Fruit fly (Drosophila melanogaster) whole organism, embryonic: ENCODE data around the gene aop.

ENCODE experiments used
- Abd-B ChIP-seq: fragments of 200-800 bp; sonication (Bioruptor generic); optimal IDR thresholded peaks from 2 replicates; lab custom pipeline; 2018; ENCODE audit warnings: missing biosample characterization, mild to moderate bottlenecking, missing genetic modification characterization, moderate library complexity
- Ada2b ChIP-seq: fragments of 200-800 bp; sonication (Bioruptor generic); IDR thresholded peaks from 2 replicates; pipeline ENCODE4 v1.3.6; 2022; ENCODE audit warnings: missing biosample characterization, missing genetic modification characterization
- Aef1 ChIP-seq: fragments of 200-800 bp; sonication (Bioruptor generic); IDR thresholded peaks from 3 replicates; pipeline ENCODE4 v1.3.6; 2022; ENCODE audit warnings: missing biosample characterization, missing genetic modification characterization
- Atf6 ChIP-seq: fragments of 200-800 bp; sonication (Bioruptor generic); IDR thresholded peaks from 2 replicates; pipeline ENCODE4 v1.3.6; 2022; ENCODE audit warnings: missing biosample characterization, missing genetic modification characterization
- Blimp-1 ChIP-seq: fragments of 200-800 bp; sonication (Bioruptor generic); optimal IDR thresholded peaks from 3 replicates; lab custom pipeline; 2018; ENCODE audit warnings: missing biosample characterization, missing genetic modification characterization, mild to moderate bottlenecking, moderate library complexity, missing genetic modification reagents
- CG10274 ChIP-seq: fragments of 200-800 bp; sonication (Bioruptor generic); optimal IDR thresholded peaks from 3 replicates; lab custom pipeline; 2017; ENCODE audit warnings: missing biosample characterization, mild to moderate bottlenecking, missing genetic modification characterization
- CG11723 ChIP-seq: fragments of 200-800 bp; sonication (Bioruptor generic); optimal IDR thresholded peaks from 2 replicates; lab custom pipeline; 2017; ENCODE audit warnings: missing biosample characterization, mild to moderate bottlenecking, missing genetic modification characterization
- CG12071 ChIP-seq: fragments of 200-800 bp; sonication (Bioruptor generic); optimal IDR thresholded peaks from 3 replicates; lab custom pipeline; 2018; ENCODE audit warnings: missing biosample characterization, mild to moderate bottlenecking, missing genetic modification characterization
- CG12391 ChIP-seq: fragments of 200-800 bp; sonication (Bioruptor generic); optimal IDR thresholded peaks from 3 replicates; lab custom pipeline; 2018; ENCODE audit warnings: missing biosample characterization, mild to moderate bottlenecking, missing genetic modification characterization, moderate library complexity
- CG14441 ChIP-seq: fragments of 200-800 bp; sonication (Bioruptor generic); IDR thresholded peaks from 2 replicates; pipeline ENCODE4 v1.3.6; 2022; ENCODE audit warnings: missing biosample characterization, missing genetic modification characterization
- CG15601 ChIP-seq: fragments of 200-800 bp; sonication (Bioruptor generic); optimal IDR thresholded peaks from 3 replicates; lab custom pipeline; 2019; ENCODE audit warnings: missing biosample characterization, mild to moderate bottlenecking, missing genetic modification characterization, moderate library complexity
- CG16813 ChIP-seq: fragments of 200-800 bp; sonication (Bioruptor generic); IDR thresholded peaks from 3 replicates; pipeline ENCODE4 v1.3.6; 2022; ENCODE audit warnings: missing biosample characterization, missing genetic modification characterization; ENCODE audit not compliant: partially characterized antibody
- CG17359 ChIP-seq: fragments of 200-800 bp; sonication (Bioruptor generic); optimal IDR thresholded peaks from 3 replicates; lab custom pipeline; 2018; ENCODE audit warnings: missing biosample characterization, mild to moderate bottlenecking, missing genetic modification characterization, moderate library complexity
- CG18599 ChIP-seq: fragments of 200-800 bp; sonication (Bioruptor generic); optimal IDR thresholded peaks from 3 replicates; lab custom pipeline; 2017; ENCODE audit warnings: missing biosample characterization, missing genetic modification characterization, mild to moderate bottlenecking, moderate library complexity, missing genetic modification reagents
- CG31224 ChIP-seq: fragments of 200-800 bp; sonication (Bioruptor generic); IDR thresholded peaks from 2 replicates; pipeline ENCODE4 v1.3.6; 2022; ENCODE audit warnings: missing biosample characterization, missing genetic modification characterization
- CG32532 ChIP-seq: fragments of 200-800 bp; sonication (Bioruptor generic); IDR thresholded peaks from 2 replicates; pipeline ENCODE4 v1.3.6; 2022; ENCODE audit warnings: missing biosample characterization, missing genetic modification characterization
- CG6689 ChIP-seq: fragments of 200-800 bp; sonication (Bioruptor generic); IDR thresholded peaks from 2 replicates; pipeline ENCODE4 v1.3.6; 2022; ENCODE audit warnings: missing biosample characterization, missing genetic modification characterization
- CG7839 ChIP-seq: fragments of 200-800 bp; sonication (Bioruptor generic); optimal IDR thresholded peaks from 3 replicates; lab custom pipeline; 2018; ENCODE audit warnings: missing biosample characterization, mild to moderate bottlenecking, missing genetic modification characterization, moderate library complexity
- CG7987 ChIP-seq: fragments of 200-800 bp; sonication (Bioruptor generic); optimal IDR thresholded peaks from 2 replicates; lab custom pipeline; 2018; ENCODE audit warnings: missing biosample characterization, mild to moderate bottlenecking, missing genetic modification characterization, moderate library complexity
- CG9437 ChIP-seq: fragments of 200-800 bp; sonication (Bioruptor generic); optimal IDR thresholded peaks from 2 replicates; lab custom pipeline; 2018; ENCODE audit warnings: missing biosample characterization, mild to moderate bottlenecking, missing genetic modification characterization
- CG9817 ChIP-seq: fragments of 200-800 bp; sonication (Bioruptor generic); optimal IDR thresholded peaks from 2 replicates; lab custom pipeline; 2018; ENCODE audit warnings: missing biosample characterization, mild to moderate bottlenecking, missing genetic modification characterization, moderate library complexity
- CTCF ChIP-seq: fragments of 200-800 bp; sonication (Bioruptor generic); optimal IDR thresholded peaks from 2 replicates; lab custom pipeline; 2017; ENCODE audit warnings: missing biosample characterization, mild to moderate bottlenecking, missing genetic modification characterization, moderate library complexity
- Dref ChIP-seq: fragments of 200-800 bp; sonication (Bioruptor generic); IDR thresholded peaks from 2 replicates; pipeline ENCODE4 v1.3.6; 2022; ENCODE audit warnings: missing biosample characterization, missing genetic modification characterization
- Drgx ChIP-seq: fragments of 200-800 bp; sonication (Bioruptor generic); IDR thresholded peaks from 2 replicates; pipeline ENCODE4 v1.3.6; 2022; ENCODE audit warnings: missing biosample characterization, missing genetic modification characterization
- Gug ChIP-seq: fragments of 200-800 bp; sonication (Bioruptor generic); IDR thresholded peaks from 4 replicates; pipeline ENCODE4 v1.3.6; 2022; ENCODE audit warnings: missing biosample characterization, missing genetic modification characterization
- H15 ChIP-seq: fragments of 200-800 bp; sonication (Bioruptor generic); IDR thresholded peaks from 3 replicates; pipeline ENCODE4 v1.3.6; 2022; ENCODE audit warnings: missing biosample characterization, missing genetic modification characterization
- HLHmδ ChIP-seq: fragments of 200-800 bp; sonication (Bioruptor generic); optimal IDR thresholded peaks from 2 replicates; lab custom pipeline; 2018; ENCODE audit warnings: missing biosample characterization, mild to moderate bottlenecking, missing genetic modification characterization, moderate library complexity
- Mad ChIP-seq: fragments of 200-800 bp; sonication (Bioruptor generic); optimal IDR thresholded peaks from 2 replicates; lab custom pipeline; 2016; ENCODE audit warnings: missing biosample characterization, missing genetic modification characterization
- ab ChIP-seq: fragments of 200-800 bp; sonication (Bioruptor generic); optimal IDR thresholded peaks from 2 replicates; lab custom pipeline; 2016; ENCODE audit warnings: missing biosample characterization, missing genetic modification characterization
- amos ChIP-seq: fragments of 200-800 bp; sonication (Bioruptor generic); IDR thresholded peaks from 2 replicates; pipeline ENCODE4 v1.3.6; 2022; ENCODE audit warnings: missing biosample characterization, missing genetic modification characterization; ENCODE audit not compliant: partially characterized antibody
- bbx ChIP-seq: fragments of 200-800 bp; sonication (Bioruptor generic); IDR thresholded peaks from 2 replicates; pipeline ENCODE4 v1.3.6; 2022; ENCODE audit warnings: missing biosample characterization, missing genetic modification characterization; ENCODE audit not compliant: partially characterized antibody
- bsh ChIP-seq, 2 experiments: fragments of 200-800 bp; sonication (Bioruptor generic); optimal IDR thresholded peaks; 2 replicates each; lab custom pipeline; 2017 to 2018; ENCODE audit warnings: mild to moderate bottlenecking in 2 of 2, missing biosample characterization in 2 of 2, missing genetic modification characterization in 2 of 2, moderate library complexity in 1 of 2
- cg ChIP-seq: fragments of 200-800 bp; sonication (Bioruptor generic); optimal IDR thresholded peaks from 3 replicates; lab custom pipeline; 2019; ENCODE audit warnings: missing biosample characterization, mild to moderate bottlenecking, missing genetic modification characterization, moderate library complexity
- crol ChIP-seq: fragments of 200-800 bp; sonication (Bioruptor generic); IDR thresholded peaks from 2 replicates; pipeline ENCODE4 v1.3.6; 2022; ENCODE audit warnings: missing biosample characterization, missing genetic modification characterization
- cwo ChIP-seq: fragments of 200-800 bp; sonication (Bioruptor generic); optimal IDR thresholded peaks from 3 replicates; lab custom pipeline; 2017; ENCODE audit warnings: missing biosample characterization, missing genetic modification characterization, mild to moderate bottlenecking, moderate library complexity, missing genetic modification reagents
- fru ChIP-seq: fragments of >200 bp; optimal IDR thresholded peaks from 2 replicates; lab custom pipeline; 2017
- gt ChIP-seq: fragments of 200-800 bp; sonication (Bioruptor generic); IDR thresholded peaks from 2 replicates; pipeline ENCODE4 v1.3.6; 2022; ENCODE audit warnings: missing biosample characterization, missing genetic modification characterization
- ken ChIP-seq: fragments of 200-800 bp; sonication (Bioruptor generic); IDR thresholded peaks from 3 replicates; pipeline ENCODE4 v1.3.6; 2022; ENCODE audit warnings: missing biosample characterization, missing genetic modification characterization
- pan ChIP-seq, 4 experiments: fragments of >200 bp in 3 of 4; fragments of 200-800 bp in 1 of 4; sonication (Bioruptor generic) in 1 of 4; optimal IDR thresholded peaks in 3 of 4; IDR thresholded peaks in 1 of 4; 2 replicates each; pipeline versions ENCODE4 v1.3.6 to Lab custom; 2017 to 2022; ENCODE audit warnings: missing biosample characterization in 2 of 4, missing genetic modification characterization in 2 of 4, mixed read lengths in 1 of 4
- pros ChIP-seq: fragments of 200-800 bp; sonication (Bioruptor generic); optimal IDR thresholded peaks from 3 replicates; lab custom pipeline; 2019; ENCODE audit warnings: missing biosample characterization, mild to moderate bottlenecking, missing genetic modification characterization, moderate library complexity
- rib ChIP-seq: fragments of 200-800 bp; sonication (Bioruptor generic); IDR thresholded peaks from 2 replicates; pipeline ENCODE4 v1.3.6; 2022; ENCODE audit warnings: missing biosample characterization, missing genetic modification characterization
- run ChIP-seq: fragments of 200-800 bp; sonication (Bioruptor generic); optimal IDR thresholded peaks from 3 replicates; lab custom pipeline; 2018; ENCODE audit warnings: missing biosample characterization, mild to moderate bottlenecking, missing genetic modification characterization
- sna ChIP-seq: fragments of 200-800 bp; sonication (Bioruptor generic); IDR thresholded peaks from 2 replicates; pipeline ENCODE4 v1.3.6; 2022; ENCODE audit warnings: missing biosample characterization, missing genetic modification characterization; ENCODE audit not compliant: partially characterized antibody
- ttk ChIP-seq: fragments of 200-800 bp; sonication (Bioruptor generic); IDR thresholded peaks from 2 replicates; pipeline ENCODE4 v2.1.2; 2022; ENCODE audit warnings: missing biosample characterization, missing genetic modification characterization
- unc-4 ChIP-seq: fragments of 200-800 bp; sonication (Bioruptor generic); IDR thresholded peaks from 2 replicates; pipeline ENCODE4 v1.3.6; 2022; ENCODE audit warnings: missing biosample characterization, missing genetic modification characterization; ENCODE audit not compliant: partially characterized antibody
- yki ChIP-seq: fragments of >200 bp; optimal IDR thresholded peaks from 3 replicates; lab custom pipeline; 2018
- zen2 ChIP-seq: fragments of 200-800 bp; sonication (Bioruptor generic); IDR thresholded peaks from 3 replicates; pipeline ENCODE4 v1.3.6; 2022; ENCODE audit warnings: missing biosample characterization, missing genetic modification characterization; ENCODE audit not compliant: partially characterized antibody

aop gene

DNA sequence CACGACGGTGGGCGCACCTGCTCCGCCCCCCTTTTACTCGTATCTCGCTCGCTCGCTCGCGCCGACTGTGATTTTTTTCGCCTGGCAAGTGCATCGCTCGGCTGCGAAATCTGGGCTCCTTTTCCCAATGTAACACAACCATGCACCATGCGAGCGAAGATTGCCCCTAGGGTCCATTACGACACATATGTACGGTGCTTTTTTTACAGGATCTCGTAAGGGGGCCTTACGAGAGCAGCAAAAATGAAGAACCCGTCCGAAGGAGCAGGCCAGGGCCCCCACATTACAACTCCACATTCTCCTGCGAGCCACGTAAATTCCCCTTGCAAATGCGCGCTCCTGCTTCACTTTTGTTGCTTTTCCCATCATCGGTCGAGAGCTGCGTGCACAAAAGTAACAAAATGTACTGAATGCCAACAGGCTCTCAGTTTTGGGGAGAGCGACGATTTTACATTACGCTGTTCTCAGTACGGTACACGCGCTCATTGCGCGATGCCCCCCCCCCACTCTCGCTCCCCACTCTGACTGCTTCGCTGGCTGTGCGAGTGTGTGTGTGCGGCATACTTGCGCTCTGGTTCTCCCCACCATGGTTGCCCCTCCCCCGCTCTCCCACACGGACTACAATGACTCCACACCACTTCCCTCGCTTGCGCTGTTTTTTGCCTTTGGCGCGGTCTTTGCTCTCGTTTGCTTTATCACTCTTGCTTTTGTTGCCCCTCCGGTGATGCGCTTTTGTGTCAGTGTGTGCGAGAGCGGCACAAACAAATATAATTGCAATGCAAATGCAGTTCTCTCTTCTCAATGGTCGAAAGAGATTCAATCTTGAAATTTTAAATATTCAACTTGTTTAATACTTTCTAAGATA is 24.5 kb upstream of the aop start (continued):
- peak; percentile 21 for TF ChIP-seq Abd-B (GFP tag; lab: Kevin White, UChicago)
- peak; percentile 1 for TF ChIP-seq CG12071 (GFP tag; lab: Kevin White, UChicago)
- 0 out of 2 replicates have a peak, but pooled peaks have one; percentile 15 for TF ChIP-seq CG14441
- TF ChIP-seq Atf6 (GFP tag; lab: Robert Waterston, UW) = 0 out of 2 replicates have a peak, but pooled peaks have one; percentile 17
- TF ChIP-seq ken (GFP tag; lab: Robert Waterston, UW) = peak; percentile 4; the same call in 1 of the 3 replicates
- no peak for TF ChIP-seq Gug
- TF ChIP-seq CG31224 (GFP tag; lab: Robert Waterston, UW) = peak; percentile 97
- peak; percentile 38; the same call in 1 of the 2 replicates for TF ChIP-seq sna (GFP tag; lab: Robert Waterston, UW)
- TF ChIP-seq H15 (GFP tag; lab: Robert Waterston, UW) = 0 out of 3 replicates have a peak, but pooled peaks have one; percentile 10
- peak; percentile 36 for TF ChIP-seq CG7987 (GFP tag; lab: Kevin White, UChicago)
- no peak for TF ChIP-seq pan (optimal IDR thresholded peaks at IDR 0.05; lab: Kevin White, UChicago)
- TF ChIP-seq pan (GFP tag; optimal IDR thresholded peaks at IDR 0.05 in 1 of 2, IDR thresholded peaks at IDR 0.05 in 1 of 2) = peak in 1 of 2 experiments; percentile 21
- peak; percentile 90 for TF ChIP-seq cg (GFP tag; lab: Kevin White, UChicago)
- peak; percentile 88 for TF ChIP-seq HLHmδ
- TF ChIP-seq CTCF (GFP tag; lab: Kevin White, UChicago) = no peak
- no peak for TF ChIP-seq Mad
- TF ChIP-seq cwo = peak; percentile 8
- no peak for TF ChIP-seq CG17359 (tag; lab: Kevin White, UChicago)
- no peak for TF ChIP-seq fru (lab: Kevin White, UChicago)
- TF ChIP-seq Drgx = peak; percentile 69
- peak; percentile 65 for TF ChIP-seq pros (GFP tag; lab: Kevin White, UChicago)
- TF ChIP-seq CG18599 (GFP tag; lab: Kevin White, UChicago) = peak; percentile 13
- TF ChIP-seq Ada2b (GFP tag; lab: Robert Waterston, UW) = no peak
- TF ChIP-seq CG16813 (GFP tag; lab: Robert Waterston, UW) = peak; percentile 18; the same call in 1 of the 3 replicates
- TF ChIP-seq yki = no peak
- peak; percentile 30; the same call in 1 of the 2 replicates for TF ChIP-seq unc-4 (GFP tag; lab: Robert Waterston, UW)
- no peak for TF ChIP-seq CG12391 (tag; lab: Kevin White, UChicago)
- peak in 1 of 2 experiments; percentile 27 for TF ChIP-seq bsh (GFP tag; optimal IDR thresholded peaks at IDR 0.05; lab: Kevin White, UChicago)
- 0 out of 2 replicates have a peak, but pooled peaks have one; percentile 35 for TF ChIP-seq ttk (GFP tag; lab: Robert Waterston, UW)
- peak; percentile 56; the same call in 2 of the 3 replicates for TF ChIP-seq Aef1 (GFP tag; lab: Robert Waterston, UW)
- peak; percentile 20 for TF ChIP-seq CG15601 (tag; lab: Kevin White, UChicago)
- TF ChIP-seq ab (GFP tag; lab: Kevin White, UChicago) = peak; percentile 89
- no peak for TF ChIP-seq CG10274 (GFP tag; lab: Kevin White, UChicago)
- peak; percentile 71 for TF ChIP-seq bbx
- no peak for TF ChIP-seq CG9817 (tag; lab: Kevin White, UChicago)
- 0 out of 2 replicates have a peak, but pooled peaks have one; percentile 9 for TF ChIP-seq CG6689 (GFP tag; lab: Robert Waterston, UW)
- TF ChIP-seq CG9437 = peak; percentile 70
- 0 out of 2 replicates have a peak, but pooled peaks have one; percentile 29 for TF ChIP-seq Dref (GFP tag; lab: Robert Waterston, UW)
- TF ChIP-seq zen2 = peak; percentile 77; the same call in 2 of the 3 replicates
- TF ChIP-seq CG7839 (tag; lab: Kevin White, UChicago) = no peak
- peak; percentile 8 for TF ChIP-seq CG11723 (GFP tag; lab: Kevin White, UChicago)
- TF ChIP-seq Blimp-1 = peak; percentile 87
- peak; percentile 12; the same call in 1 of the 2 replicates for TF ChIP-seq amos (GFP tag; lab: Robert Waterston, UW)
- peak; percentile 100 for TF ChIP-seq crol (GFP tag; lab: Robert Waterston, UW)
- peak; percentile 45; the same call in 1 of the 2 replicates for TF ChIP-seq CG32532
- peak; percentile 70 for TF ChIP-seq rib
- TF ChIP-seq gt (GFP tag; lab: Robert Waterston, UW) = no peak
- peak; percentile 13 for TF ChIP-seq run (tag; lab: Kevin White, UChicago)
